Fruit fly (Drosophila melanogaster): ENCODE measurements around the gene CG13784.

CG13784 gene

dm6 chr2L:7154861-7155594 is 64.8 kb downstream of the CG13784 start (continued):
- TF ChIP-seq shn (GFP tag; optimal IDR thresholded peaks at IDR 0.05) (no peak), CG13296 (GFP tag; optimal IDR thresholded peaks at IDR 0.05) (no peak), CG14441 (GFP tag; IDR thresholded peaks at IDR 0.05) (no peak), hth (optimal IDR thresholded peaks at IDR 0.05) (no peak), CG9437 (GFP tag; optimal IDR thresholded peaks at IDR 0.05) (no peak), Nf-YC (tag; optimal IDR thresholded peaks at IDR 0.05) (no peak), Ada2b (GFP tag; IDR thresholded peaks at IDR 0.05) (peak; percentile 54; the same call in 1 of the 2 replicates), phol (tag; optimal IDR thresholded peaks at IDR 0.05) (peak; percentile 49), CG4282 (GFP tag; optimal IDR thresholded peaks at IDR 0.05) (no peak), CG30403 (GFP tag; optimal IDR thresholded peaks at IDR 0.05) (peak; percentile 41), danr (GFP tag; IDR thresholded peaks at IDR 0.05) (no peak), vnd (GFP tag; IDR thresholded peaks at IDR 0.05; ENCODE audit: partially characterized antibody) (no peak), seq (GFP tag; IDR thresholded peaks at IDR 0.05) (no peak), Hr51 (GFP tag; optimal IDR thresholded peaks at IDR 0.05) (peak in 1 of 2 experiments; percentile 53), CG10147 (GFP tag; optimal IDR thresholded peaks at IDR 0.05) (no peak), sug (tag; optimal IDR thresholded peaks at IDR 0.05) (peak; percentile 72), CG31441 (GFP tag; IDR thresholded peaks at IDR 0.05) (peak; percentile 34; the same call in 1 of the 2 replicates), dysf (GFP tag; IDR thresholded peaks at IDR 0.05) (peak; percentile 47; the same call in 1 of the 3 replicates), HHEX (GFP tag; optimal IDR thresholded peaks at IDR 0.05) (peak; percentile 17), wor (GFP tag; IDR thresholded peaks at IDR 0.05) (no peak), caup (GFP tag; optimal IDR thresholded peaks at IDR 0.05; ENCODE audit: severe bottlenecking) (no peak), Dfd (GFP tag; optimal IDR thresholded peaks at IDR 0.05) (no peak), fd96Cb (tag; optimal IDR thresholded peaks at IDR 0.05) (peak; percentile 26), CG10654 (GFP tag; optimal IDR thresholded peaks at IDR 0.05) (no peak), ssp (GFP tag; IDR thresholded peaks at IDR 0.05) (no peak), CG6654 (GFP tag; optimal IDR thresholded peaks at IDR 0.05) (no peak), CG33557 (GFP tag; optimal IDR thresholded peaks at IDR 0.05) (no peak), BtbVII (GFP tag; optimal IDR thresholded peaks at IDR 0.05) (no peak), CG2678 (tag; optimal IDR thresholded peaks at IDR 0.05) (peak; percentile 43), Hmx (GFP tag; optimal IDR thresholded peaks at IDR 0.05) (no peak), CG6689 (GFP tag; IDR thresholded peaks at IDR 0.05) (peak; percentile 51), CG17186 (GFP tag; optimal IDR thresholded peaks at IDR 0.05) (no peak), br (optimal IDR thresholded peaks at IDR 0.05) (no peak), CG11695 (GFP tag; IDR thresholded peaks at IDR 0.05) (0 out of 3 replicates have a peak, but pooled peaks have one; percentile 20), Ssrp (tag; optimal IDR thresholded peaks at IDR 0.05) (no peak), CG7963 (GFP tag; IDR thresholded peaks at IDR 0.05; ENCODE audit: partially characterized antibody) (no peak), CG9797 (GFP tag; optimal IDR thresholded peaks at IDR 0.05) (no peak), CG17328 (GFP tag; IDR thresholded peaks at IDR 0.05) (peak; percentile 53), pita (GFP tag; optimal IDR thresholded peaks at IDR 0.05) (no peak), org-1 (GFP tag; optimal IDR thresholded peaks at IDR 0.05) (peak; percentile 11), yki (optimal IDR thresholded peaks at IDR 0.05) (no peak), Hr78 (GFP tag; optimal IDR thresholded peaks at IDR 0.05) (no peak), Awh (GFP tag; IDR thresholded peaks at IDR 0.05) (0 out of 2 replicates have a peak, but pooled peaks have one; percentile 36), row (GFP tag; IDR thresholded peaks at IDR 0.05) (peak; percentile 45), h (optimal IDR thresholded peaks at IDR 0.05) (no peak), ATbp (GFP tag; optimal IDR thresholded peaks at IDR 0.05) (peak; percentile 28), nerfin-2 (GFP tag; IDR thresholded peaks at IDR 0.05; ENCODE audit: partially characterized antibody) (no peak), hkb (optimal IDR thresholded peaks at IDR 0.05) (no peak), hkb (GFP tag; IDR thresholded peaks at IDR 0.05) (0 out of 2 replicates have a peak, but pooled peaks have one; percentile 43), sob (GFP tag; IDR thresholded peaks at IDR 0.05) (no peak), NC2β (GFP tag; optimal IDR thresholded peaks at IDR 0.05) (no peak)

Data from whole organism, embryonic.